Worm (Caenorhabditis elegans): ENCODE measurements around the gene EEED8.14.

EEED8.14 gene

ce11 chrII:5370641-5371040, 43.2 kb downstream of the EEED8.14 start, which contains the start of gene F09E5.12:
Gene F09E5.12 (minus strand): TSS chrII:5370741.
- no peak for TF ChIP-seq pqm-1 (tag; optimal IDR thresholded peaks at IDR 0.05)

ce11 chrII:5365645-5366044, 48.2 kb downstream of the EEED8.14 start, which contains the start of gene F09E5.16:
Gene F09E5.16 (minus strand): TSS chrII:5365745.
- no peak for TF ChIP-seq ceh-6 (GFP tag; optimal IDR thresholded peaks at IDR 0.05)
- TF ChIP-seq dve-1 (tag; optimal IDR thresholded peaks at IDR 0.05), result no peak
- TF ChIP-seq fax-1 (tag; optimal IDR thresholded peaks at IDR 0.05), result no peak
- no peak for TF ChIP-seq mec-3 (tag; optimal IDR thresholded peaks at IDR 0.05; ENCODE audit: borderline replicate concordance)
- TF ChIP-seq tbx-2 (tag; optimal IDR thresholded peaks at IDR 0.05), result no peak
- no peak for TF ChIP-seq fkh-6 (tag; optimal IDR thresholded peaks at IDR 0.05)
- TF ChIP-seq ceh-19 (GFP tag; optimal IDR thresholded peaks at IDR 0.05), result no peak
- no peak for TF ChIP-seq ref-2 (tag; optimal IDR thresholded peaks at IDR 0.05)
- TF ChIP-seq pha-4 (tag; optimal IDR thresholded peaks at IDR 0.05), result no peak
- no peak for TF ChIP-seq ceh-2 (tag; optimal IDR thresholded peaks at IDR 0.05)
- TF ChIP-seq sdc-2 (tag; optimal IDR thresholded peaks at IDR 0.05), result no peak
- no peak for TF ChIP-seq ceh-30 (tag; optimal IDR thresholded peaks at IDR 0.05)
- no peak for TF ChIP-seq pha-2 (tag; optimal IDR thresholded peaks at IDR 0.05)
- TF ChIP-seq gmeb-2 (tag; optimal IDR thresholded peaks at IDR 0.05), result no peak
- TF ChIP-seq ceh-24 (tag; optimal IDR thresholded peaks at IDR 0.05), result no peak
- TF ChIP-seq ceh-31 (tag; optimal IDR thresholded peaks at IDR 0.05), result no peak
- no peak for TF ChIP-seq nhr-232 (tag; optimal IDR thresholded peaks at IDR 0.05)
- TF ChIP-seq ceh-18 (tag; optimal IDR thresholded peaks at IDR 0.05), result no peak
- TF ChIP-seq odd-2 (tag; optimal IDR thresholded peaks at IDR 0.05), result no peak
- no peak for TF ChIP-seq che-1 (tag; optimal IDR thresholded peaks at IDR 0.05)

DNA sequence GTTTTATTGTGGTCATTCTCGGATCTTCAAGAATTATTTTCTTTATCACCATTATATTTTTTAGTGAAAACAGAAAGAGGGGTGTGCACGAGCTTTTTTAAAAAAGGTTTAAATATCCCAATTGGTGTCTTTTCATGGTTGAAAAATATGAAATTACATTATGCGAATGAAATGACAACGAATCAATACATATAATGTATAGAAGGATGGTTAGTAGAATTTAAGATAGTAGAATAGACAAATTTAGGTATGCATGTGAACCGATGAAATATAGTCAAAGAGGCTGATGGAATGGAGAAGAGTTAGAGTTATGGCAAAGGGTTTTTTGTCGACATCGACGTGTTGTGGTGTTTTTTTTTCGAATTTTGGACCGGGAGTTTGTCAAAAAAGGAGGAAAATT, 49.3 kb downstream of the EEED8.14 start:
- no peak for TF ChIP-seq lim-6 (tag; optimal IDR thresholded peaks at IDR 0.05)
